Fruit fly (Drosophila melanogaster) S2 (cell line): Measurements from ENCODE around the gene CG12020.

ENCODE experiments used
- CG8478 ChIP-seq: fragments of >200 bp; optimal IDR thresholded peaks from 2 replicates; lab custom pipeline; 2018
- CTCF ChIP-seq, 2 experiments: fragments of >200 bp; optimal IDR thresholded peaks; 2 replicates each; lab custom pipeline; 2018

Gene CG12020

dm6 chr3L:1844600-1844999 lies 47.5 kb downstream of the CG12020 start:
- TF ChIP-seq CTCF (optimal IDR thresholded peaks at IDR 0.05; lab: Kevin White, UChicago) (no peak), CG8478 (no peak)
